Fruit fly (Drosophila melanogaster) whole organism, embryonic: Measurements from ENCODE around the gene Flad1.
A peak's percentile ranks its signal among the peaks of the same experiment; 100 is the strongest.

ENCODE experiments used
- Bdp1 ChIP-seq: fragments of 200-800 bp; sonication (Bioruptor generic); optimal IDR thresholded peaks from 3 replicates; lab custom pipeline; 2016; ENCODE audit warnings: missing biosample characterization, missing genetic modification characterization
- Bteb2 ChIP-seq: fragments of 200-800 bp; sonication (Bioruptor generic); optimal IDR thresholded peaks from 2 replicates; lab custom pipeline; 2016; ENCODE audit warnings: missing biosample characterization, missing genetic modification characterization
- CG10565 ChIP-seq: fragments of 200-800 bp; sonication (Bioruptor generic); optimal IDR thresholded peaks from 3 replicates; lab custom pipeline; 2016; ENCODE audit warnings: missing biosample characterization, mild to moderate bottlenecking, missing genetic modification characterization
- CG11247 ChIP-seq: fragments of 200-800 bp; sonication (Bioruptor generic); IDR thresholded peaks from 2 replicates; pipeline ENCODE4 v1.3.6; 2022; ENCODE audit warnings: missing biosample characterization, missing genetic modification characterization
- CG12299 ChIP-seq: fragments of 200-800 bp; sonication (Bioruptor generic); optimal IDR thresholded peaks from 2 replicates; lab custom pipeline; 2018; ENCODE audit warnings: missing biosample characterization, mild to moderate bottlenecking, missing genetic modification characterization
- CG1233 ChIP-seq: fragments of 200-800 bp; sonication (Bioruptor generic); optimal IDR thresholded peaks from 4 replicates; lab custom pipeline; 2018; ENCODE audit warnings: missing biosample characterization, mild to moderate bottlenecking, missing genetic modification characterization
- CG12769 ChIP-seq: fragments of 200-800 bp; sonication (Bioruptor generic); optimal IDR thresholded peaks from 2 replicates; lab custom pipeline; 2019; ENCODE audit warnings: missing biosample characterization, mild to moderate bottlenecking, missing genetic modification characterization, moderate library complexity
- CG13123 ChIP-seq: fragments of 200-800 bp; sonication (Bioruptor generic); optimal IDR thresholded peaks from 2 replicates; lab custom pipeline; 2016; ENCODE audit warnings: missing biosample characterization, missing genetic modification characterization
- CG13296 ChIP-seq: fragments of 200-800 bp; sonication (Bioruptor generic); optimal IDR thresholded peaks from 3 replicates; lab custom pipeline; 2018; ENCODE audit warnings: missing biosample characterization, mild to moderate bottlenecking, missing genetic modification characterization
- CG13624 ChIP-seq: fragments of 200-800 bp; sonication (Bioruptor generic); optimal IDR thresholded peaks from 2 replicates; lab custom pipeline; 2016; ENCODE audit warnings: missing biosample characterization, missing genetic modification characterization
- CG15011 ChIP-seq: fragments of 200-800 bp; sonication (Bioruptor generic); optimal IDR thresholded peaks from 3 replicates; lab custom pipeline; 2018; ENCODE audit warnings: missing biosample characterization, mild to moderate bottlenecking, missing genetic modification characterization
- CG1603 ChIP-seq: fragments of 200-800 bp; sonication (Bioruptor generic); optimal IDR thresholded peaks from 2 replicates; lab custom pipeline; 2019; ENCODE audit warnings: missing biosample characterization, mild to moderate bottlenecking, missing genetic modification characterization, moderate library complexity
- CG17829 ChIP-seq: fragments of 200-800 bp; optimal IDR thresholded peaks from 2 replicates; lab custom pipeline; 2019; ENCODE audit warnings: missing biosample characterization, mild to moderate bottlenecking, missing genetic modification characterization, moderate library complexity
- CG18599 ChIP-seq: fragments of 200-800 bp; sonication (Bioruptor generic); optimal IDR thresholded peaks from 3 replicates; lab custom pipeline; 2017; ENCODE audit warnings: missing biosample characterization, missing genetic modification characterization, mild to moderate bottlenecking, moderate library complexity, missing genetic modification reagents
- CG3407 ChIP-seq: fragments of 200-800 bp; sonication (Bioruptor generic); optimal IDR thresholded peaks from 2 replicates; lab custom pipeline; 2018; ENCODE audit warnings: missing biosample characterization, mild to moderate bottlenecking, missing genetic modification characterization
- CG3847 ChIP-seq: fragments of 200-800 bp; sonication (Bioruptor generic); IDR thresholded peaks from 2 replicates; pipeline ENCODE4 v1.3.6; 2022; ENCODE audit warnings: missing biosample characterization, missing genetic modification characterization
- CG4730 ChIP-seq: fragments of 200-800 bp; sonication (Bioruptor generic); IDR thresholded peaks from 2 replicates; pipeline ENCODE4 v1.3.6; 2022; ENCODE audit warnings: missing biosample characterization, missing genetic modification characterization
- CG5953 ChIP-seq: fragments of 200-800 bp; sonication (Bioruptor generic); IDR thresholded peaks from 2 replicates; pipeline ENCODE4 v1.3.6; 2022; ENCODE audit warnings: missing biosample characterization, missing genetic modification characterization
- CG7271 ChIP-seq: fragments of 200-800 bp; sonication (Bioruptor generic); optimal IDR thresholded peaks from 2 replicates; lab custom pipeline; 2018; ENCODE audit warnings: missing biosample characterization, mild to moderate bottlenecking, missing genetic modification characterization, moderate library complexity
- CG8924 ChIP-seq: fragments of 200-800 bp; optimal IDR thresholded peaks from 3 replicates; lab custom pipeline; 2019; ENCODE audit warnings: missing biosample characterization, mild to moderate bottlenecking, missing genetic modification characterization, moderate library complexity
- CG9932 ChIP-seq: fragments of 200-800 bp; sonication (Bioruptor generic); IDR thresholded peaks from 2 replicates; pipeline ENCODE4 v1.3.6; 2022; ENCODE audit warnings: missing biosample characterization, missing genetic modification characterization
- Chrac-16 ChIP-seq: fragments of 200-800 bp; sonication (Bioruptor generic); optimal IDR thresholded peaks from 3 replicates; lab custom pipeline; 2016; ENCODE audit warnings: missing biosample characterization, missing genetic modification characterization
- Dip2 ChIP-seq: fragments of 200-800 bp; sonication (Bioruptor generic); IDR thresholded peaks from 2 replicates; pipeline ENCODE4 v1.3.6; 2022; ENCODE audit warnings: missing biosample characterization, missing genetic modification characterization
- Ets97D ChIP-seq: fragments of 200-800 bp; sonication (Bioruptor generic); optimal IDR thresholded peaks from 3 replicates; lab custom pipeline; 2016; ENCODE audit warnings: missing biosample characterization, missing genetic modification characterization
- HLH54F ChIP-seq: fragments of 200-800 bp; sonication (Bioruptor generic); optimal IDR thresholded peaks from 3 replicates; lab custom pipeline; 2016; ENCODE audit warnings: missing biosample characterization, missing genetic modification characterization
- Hr51 ChIP-seq, 2 experiments: fragments of 200-800 bp; sonication (Bioruptor generic); optimal IDR thresholded peaks; 2 replicates in 1 of 2; 3 replicates in 1 of 2; lab custom pipeline; 2016 to 2018; ENCODE audit warnings: missing biosample characterization in 2 of 2, missing genetic modification characterization in 2 of 2, mild to moderate bottlenecking in 1 of 2, moderate library complexity in 1 of 2
- Mes4 ChIP-seq: fragments of 200-800 bp; sonication (Bioruptor generic); optimal IDR thresholded peaks from 2 replicates; lab custom pipeline; 2016; ENCODE audit warnings: missing biosample characterization, missing genetic modification characterization
- Rfx ChIP-seq: fragments of 200-800 bp; sonication (Bioruptor generic); IDR thresholded peaks from 2 replicates; pipeline ENCODE4 v1.3.6; 2022; ENCODE audit warnings: missing biosample characterization, missing genetic modification characterization
- Sox102F ChIP-seq: fragments of 200-800 bp; sonication (Bioruptor generic); optimal IDR thresholded peaks from 2 replicates; lab custom pipeline; 2018; ENCODE audit warnings: missing biosample characterization, mild to moderate bottlenecking, missing genetic modification characterization, moderate library complexity
- br ChIP-seq: fragments of >200 bp; optimal IDR thresholded peaks from 2 replicates; lab custom pipeline; 2017
- cas ChIP-seq: fragments of 200-800 bp; sonication (Bioruptor generic); IDR thresholded peaks from 2 replicates; pipeline ENCODE4 v1.3.6; 2022; ENCODE audit warnings: missing biosample characterization, missing genetic modification characterization
- cg ChIP-seq: fragments of 200-800 bp; sonication (Bioruptor generic); optimal IDR thresholded peaks from 3 replicates; lab custom pipeline; 2019; ENCODE audit warnings: missing biosample characterization, mild to moderate bottlenecking, missing genetic modification characterization, moderate library complexity
- crc ChIP-seq: fragments of 200-800 bp; sonication (Bioruptor generic); optimal IDR thresholded peaks from 2 replicates; lab custom pipeline; 2016; ENCODE audit warnings: missing biosample characterization, missing genetic modification characterization
- crol ChIP-seq: fragments of 200-800 bp; sonication (Bioruptor generic); IDR thresholded peaks from 2 replicates; pipeline ENCODE4 v1.3.6; 2022; ENCODE audit warnings: missing biosample characterization, missing genetic modification characterization
- dmrt11E ChIP-seq: fragments of 200-800 bp; sonication (Bioruptor generic); optimal IDR thresholded peaks from 3 replicates; lab custom pipeline; 2018; ENCODE audit warnings: missing biosample characterization, mild to moderate bottlenecking, missing genetic modification characterization, moderate library complexity
- emc ChIP-seq: fragments of 200-800 bp; sonication (Bioruptor generic); optimal IDR thresholded peaks from 2 replicates; lab custom pipeline; 2016; ENCODE audit warnings: missing biosample characterization, missing genetic modification characterization
- fd96Cb ChIP-seq: fragments of 200-800 bp; sonication (Bioruptor generic); optimal IDR thresholded peaks from 2 replicates; lab custom pipeline; 2018; ENCODE audit warnings: missing biosample characterization, mild to moderate bottlenecking, missing genetic modification characterization, moderate library complexity
- fru ChIP-seq: fragments of >200 bp; optimal IDR thresholded peaks from 2 replicates; lab custom pipeline; 2017
- gem ChIP-seq: fragments of 200-800 bp; sonication (Bioruptor generic); optimal IDR thresholded peaks from 2 replicates; lab custom pipeline; 2019; ENCODE audit warnings: missing biosample characterization, mild to moderate bottlenecking, missing genetic modification characterization, moderate library complexity
- hbn ChIP-seq: fragments of 200-800 bp; sonication (Bioruptor generic); IDR thresholded peaks from 2 replicates; pipeline ENCODE4 v1.3.6; 2022; ENCODE audit warnings: missing biosample characterization, missing genetic modification characterization; ENCODE audit not compliant: partially characterized antibody
- kah ChIP-seq: fragments of 200-800 bp; sonication (Bioruptor generic); optimal IDR thresholded peaks from 2 replicates; lab custom pipeline; 2018; ENCODE audit warnings: missing biosample characterization, mild to moderate bottlenecking, missing genetic modification characterization
- lilli ChIP-seq: fragments of 200-800 bp; sonication (Bioruptor generic); optimal IDR thresholded peaks from 3 replicates; lab custom pipeline; 2016; ENCODE audit warnings: missing biosample characterization, missing genetic modification characterization
- peb ChIP-seq: fragments of 200-800 bp; sonication (Bioruptor generic); IDR thresholded peaks from 2 replicates; pipeline ENCODE4 v1.3.6; 2022; ENCODE audit warnings: missing biosample characterization, missing genetic modification characterization
- pum ChIP-seq: fragments of 200-800 bp; sonication (Bioruptor generic); optimal IDR thresholded peaks from 2 replicates; lab custom pipeline; 2016; ENCODE audit warnings: missing biosample characterization, missing genetic modification characterization
- repo ChIP-seq: fragments of 200-800 bp; sonication (Bioruptor generic); optimal IDR thresholded peaks from 2 replicates; lab custom pipeline; 2016; ENCODE audit warnings: missing biosample characterization, missing genetic modification characterization
- run ChIP-seq: fragments of 200-800 bp; sonication (Bioruptor generic); optimal IDR thresholded peaks from 3 replicates; lab custom pipeline; 2018; ENCODE audit warnings: missing biosample characterization, mild to moderate bottlenecking, missing genetic modification characterization
- ssp ChIP-seq: fragments of 200-800 bp; sonication (Bioruptor generic); IDR thresholded peaks from 2 replicates; pipeline ENCODE4 v1.3.6; 2022; ENCODE audit warnings: missing biosample characterization, missing genetic modification characterization
- ttk ChIP-seq: fragments of 200-800 bp; sonication (Bioruptor generic); IDR thresholded peaks from 2 replicates; pipeline ENCODE4 v2.1.2; 2022; ENCODE audit warnings: missing biosample characterization, missing genetic modification characterization
- vnd ChIP-seq: fragments of 200-800 bp; sonication (Bioruptor generic); IDR thresholded peaks from 3 replicates; pipeline ENCODE4 v1.3.6; 2022; ENCODE audit warnings: missing biosample characterization, missing genetic modification characterization; ENCODE audit not compliant: partially characterized antibody
- wek ChIP-seq: fragments of 200-800 bp; sonication (Bioruptor generic); optimal IDR thresholded peaks from 3 replicates; lab custom pipeline; 2018; ENCODE audit warnings: missing biosample characterization, mild to moderate bottlenecking, missing genetic modification characterization, moderate library complexity
- z ChIP-seq: fragments of 200-800 bp; sonication (Bioruptor generic); IDR thresholded peaks from 3 replicates; pipeline ENCODE4 v1.3.6; 2022; ENCODE audit warnings: missing biosample characterization, missing genetic modification characterization

Gene Flad1

DNA sequence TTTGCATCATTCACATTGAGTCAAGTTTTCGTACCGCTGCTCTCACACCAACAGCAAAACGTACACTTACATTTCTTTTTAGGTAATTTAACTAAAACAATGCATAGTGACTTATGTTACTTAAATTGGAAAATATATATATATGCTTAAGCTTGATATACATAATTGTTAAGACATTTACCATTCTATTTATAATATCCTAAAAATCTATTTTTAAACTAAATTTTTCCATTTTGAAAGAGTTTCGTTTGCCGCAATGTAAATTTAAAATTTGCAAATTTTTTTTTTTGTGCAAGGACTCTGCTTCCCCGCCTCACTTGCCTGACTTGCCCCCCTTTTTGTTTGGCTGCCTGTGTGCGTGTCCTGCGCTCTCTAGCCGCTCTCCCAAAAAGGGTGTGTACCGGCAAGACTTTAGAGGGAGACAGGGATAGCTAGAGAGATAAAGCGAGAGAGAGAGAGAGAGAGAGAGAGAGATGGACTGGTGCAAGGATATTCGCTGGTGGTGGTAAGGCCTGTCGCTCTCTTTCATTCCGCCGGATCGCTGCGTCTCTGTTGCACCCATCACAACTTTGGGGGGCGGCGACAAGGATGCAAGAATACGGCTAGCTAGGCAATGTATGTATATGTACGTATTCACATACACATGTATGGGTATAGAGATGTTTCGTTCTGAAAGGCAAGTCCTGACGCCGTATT is 34.7 kb upstream of the Flad1 start (continued):
- TF ChIP-seq cg (GFP tag; lab: Kevin White, UChicago) (peak; percentile 89), hbn (no peak), CG3847 (GFP tag; lab: Robert Waterston, UW) (0 out of 2 replicates have a peak, but pooled peaks have one; percentile 10), br (no peak), z (GFP tag; lab: Robert Waterston, UW) (no peak), repo (GFP tag; lab: Kevin White, UChicago) (no peak), CG15011 (GFP tag; lab: Kevin White, UChicago) (peak; percentile 0), ttk (GFP tag; lab: Robert Waterston, UW) (no peak), Hr51 (GFP tag; optimal IDR thresholded peaks at IDR 0.05; lab: Kevin White, UChicago) (peak in 1 of 2 experiments; percentile 58), crc (GFP tag; lab: Kevin White, UChicago) (no peak), pum (GFP tag; lab: Kevin White, UChicago) (no peak), kah (no peak), CG18599 (peak; percentile 82), cas (no peak), wek (GFP tag; lab: Kevin White, UChicago) (no peak), Bteb2 (GFP tag; lab: Kevin White, UChicago) (no peak), lilli (GFP tag; lab: Kevin White, UChicago) (no peak), CG8924 (tag; lab: Kevin White, UChicago) (peak; percentile 59), CG13123 (GFP tag; lab: Kevin White, UChicago) (no peak), Bdp1 (GFP tag; lab: Kevin White, UChicago) (no peak), CG5953 (no peak), CG11247 (GFP tag; lab: Robert Waterston, UW) (no peak), fd96Cb (tag; lab: Kevin White, UChicago) (peak; percentile 55), gem (peak; percentile 76), CG7271 (tag; lab: Kevin White, UChicago) (no peak), crol (GFP tag; lab: Robert Waterston, UW) (peak; percentile 46; the same call in 1 of the 2 replicates), peb (GFP tag; lab: Robert Waterston, UW) (no peak), CG13296 (GFP tag; lab: Kevin White, UChicago) (peak; percentile 23), emc (GFP tag; lab: Kevin White, UChicago) (no peak), Rfx (GFP tag; lab: Robert Waterston, UW) (peak; percentile 16; the same call in 1 of the 2 replicates), CG12299 (no peak), CG1603 (tag; lab: Kevin White, UChicago) (no peak), CG1233 (GFP tag; lab: Kevin White, UChicago) (no peak), dmrt11E (tag; lab: Kevin White, UChicago) (peak; percentile 17), CG12769 (tag; lab: Kevin White, UChicago) (no peak), ssp (GFP tag; lab: Robert Waterston, UW) (no peak), Chrac-16 (GFP tag; lab: Kevin White, UChicago) (no peak), CG3407 (GFP tag; lab: Kevin White, UChicago) (no peak), CG17829 (peak; percentile 39), fru (lab: Kevin White, UChicago) (no peak), CG10565 (no peak), run (tag; lab: Kevin White, UChicago) (no peak), Sox102F (GFP tag; lab: Kevin White, UChicago) (peak; percentile 56), Dip2 (no peak), Mes4 (GFP tag; lab: Kevin White, UChicago) (no peak), HLH54F (GFP tag; lab: Kevin White, UChicago) (no peak), CG13624 (GFP tag; lab: Kevin White, UChicago) (no peak), vnd (GFP tag; lab: Robert Waterston, UW) (no peak), Ets97D (GFP tag; lab: Kevin White, UChicago) (no peak), CG4730 (GFP tag; lab: Robert Waterston, UW) (no peak), CG9932 (peak; percentile 43)
